Fruit fly (Drosophila melanogaster): Measurements from ENCODE around the gene Zaf1.

DNA sequence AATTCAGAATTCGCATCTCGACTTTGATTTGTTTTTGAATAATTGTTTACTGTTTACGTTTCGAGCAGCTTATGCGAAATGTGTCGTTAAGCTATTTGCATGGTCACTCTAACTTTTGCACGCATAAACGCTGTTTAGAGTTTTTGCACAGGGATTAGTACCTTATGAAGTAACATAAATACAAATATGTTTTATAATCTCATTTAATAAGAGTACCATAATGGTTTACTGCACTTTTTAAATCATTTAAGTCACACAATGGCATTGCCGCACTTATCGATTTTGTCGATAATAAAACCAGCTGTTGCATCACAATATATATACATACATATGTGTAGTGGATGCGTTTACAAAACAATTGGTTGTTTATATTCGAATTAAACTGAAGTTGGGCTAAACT, 1.1 kb upstream of the Zaf1 start, which contains the start of the genes CG6813 and CG18764:
- TF ChIP-seq usp (GFP tag; optimal IDR thresholded peaks at IDR 0.05) = no peak
- no peak for TF ChIP-seq ey (GFP tag; optimal IDR thresholded peaks at IDR 0.05)
- TF ChIP-seq Dfd (GFP tag; optimal IDR thresholded peaks at IDR 0.05) = no peak
- TF ChIP-seq Dif (GFP tag; optimal IDR thresholded peaks at IDR 0.05; ENCODE audit: partially characterized antibody) = no peak
- no peak for TF ChIP-seq CG32264 (GFP tag; optimal IDR thresholded peaks at IDR 0.05)
- TF ChIP-seq dmrt93B (GFP tag; optimal IDR thresholded peaks at IDR 0.05) = no peak
- no peak for TF ChIP-seq rgr (GFP tag; optimal IDR thresholded peaks at IDR 0.05)
- no peak for TF ChIP-seq sv (GFP tag; optimal IDR thresholded peaks at IDR 0.05)
- TF ChIP-seq HLH106 (tag; optimal IDR thresholded peaks at IDR 0.05) = no peak
- no peak for TF ChIP-seq woc (GFP tag; optimal IDR thresholded peaks at IDR 0.05)

Data from whole organism, wandering third instar larva.